Worm (Caenorhabditis elegans): ENCODE data around the gene dve-1.

Gene dve-1

ce11 chrX:402951-403350, 30.7 kb downstream of the dve-1 start:
- no peak for TF ChIP-seq ahr-1 (tag; optimal IDR thresholded peaks at IDR 0.05)
- TF ChIP-seq ceh-14 (tag; optimal IDR thresholded peaks at IDR 0.05), result no peak
- TF ChIP-seq hlh-8 (tag; optimal IDR thresholded peaks at IDR 0.05), result no peak
- TF ChIP-seq sdc-2 (tag; optimal IDR thresholded peaks at IDR 0.05), result peak; percentile 91
- TF ChIP-seq ceh-6 (GFP tag; optimal IDR thresholded peaks at IDR 0.05), result no peak

- TF ChIP-seq ceh-14 (tag; optimal IDR thresholded peaks at IDR 0.05), result no peak
- no peak for TF ChIP-seq pha-2 (tag; optimal IDR thresholded peaks at IDR 0.05)
- TF ChIP-seq dmd-4 (tag; optimal IDR thresholded peaks at IDR 0.05; ENCODE audit: borderline replicate concordance), result no peak
- no peak for TF ChIP-seq ceh-31 (tag; optimal IDR thresholded peaks at IDR 0.05)
- TF ChIP-seq ztf-16 (tag; optimal IDR thresholded peaks at IDR 0.05), result no peak
- no peak for TF ChIP-seq sox-2 (GFP tag; IDR thresholded peaks at IDR 0.05)
- no peak for TF ChIP-seq npax-4 (tag; optimal IDR thresholded peaks at IDR 0.05)
- TF ChIP-seq unc-3 (GFP tag; conservative IDR thresholded peaks at IDR 0.05), result no peak
- TF ChIP-seq unc-3 (tag; optimal IDR thresholded peaks at IDR 0.05), result no peak
- no peak for TF ChIP-seq ceh-48 (tag; optimal IDR thresholded peaks at IDR 0.05)
- no peak for TF ChIP-seq ceh-34 (tag; optimal IDR thresholded peaks at IDR 0.05)
- TF ChIP-seq lim-6 (tag; optimal IDR thresholded peaks at IDR 0.05), result no peak
- no peak for TF ChIP-seq madf-2 (tag; optimal IDR thresholded peaks at IDR 0.05)
- no peak for TF ChIP-seq fkh-6 (tag; optimal IDR thresholded peaks at IDR 0.05)
- TF ChIP-seq ceh-19 (GFP tag; optimal IDR thresholded peaks at IDR 0.05), result no peak
- no peak for TF ChIP-seq ceh-30 (tag; optimal IDR thresholded peaks at IDR 0.05)
- TF ChIP-seq K09A11.1 (tag; optimal IDR thresholded peaks at IDR 0.05; ENCODE audit: insufficient read depth), result no peak
- no peak for TF ChIP-seq hlh-8 (tag; optimal IDR thresholded peaks at IDR 0.05)
- no peak for TF ChIP-seq pax-1 (tag; optimal IDR thresholded peaks at IDR 0.05)
- TF ChIP-seq ceh-6 (GFP tag; optimal IDR thresholded peaks at IDR 0.05), result no peak
- TF ChIP-seq unc-86 (tag; optimal IDR thresholded peaks at IDR 0.05), result no peak
Measured at ce11 chrX:399535-399934, 34.1 kb downstream of the dve-1 start.

- no peak for TF ChIP-seq dmd-4 (tag; optimal IDR thresholded peaks at IDR 0.05; ENCODE audit: borderline replicate concordance)
- no peak for TF ChIP-seq fkh-10 (GFP tag; optimal IDR thresholded peaks at IDR 0.05)
- no peak for TF ChIP-seq pag-3 (tag; optimal IDR thresholded peaks at IDR 0.05; ENCODE audit: borderline replicate concordance)
- TF ChIP-seq K02D7.2 (tag; optimal IDR thresholded peaks at IDR 0.05), result no peak
- TF ChIP-seq hlh-6 (tag; optimal IDR thresholded peaks at IDR 0.05), result no peak
- no peak for TF ChIP-seq unc-86 (tag; optimal IDR thresholded peaks at IDR 0.05)
- no peak for TF ChIP-seq ceh-45 (GFP tag; IDR thresholded peaks at IDR 0.05)
- no peak for TF ChIP-seq ceh-6 (GFP tag; optimal IDR thresholded peaks at IDR 0.05)
- TF ChIP-seq ahr-1 (tag; optimal IDR thresholded peaks at IDR 0.05), result no peak
- no peak for TF ChIP-seq ceh-34 (tag; optimal IDR thresholded peaks at IDR 0.05)
- no peak for TF ChIP-seq Y22D7AL.16 (tag; optimal IDR thresholded peaks at IDR 0.05)
- no peak for TF ChIP-seq tbx-2 (tag; optimal IDR thresholded peaks at IDR 0.05)
- no peak for TF ChIP-seq nhr-11 (tag; optimal IDR thresholded peaks at IDR 0.05)
- TF ChIP-seq elt-4 (tag; optimal IDR thresholded peaks at IDR 0.05), result no peak
Measured at ce11 chrX:397259-397658, 36.4 kb downstream of the dve-1 start, which contains the start of gene R04A9.6. Gene R04A9.6, plus strand, starts transcription at chrX:397559.

- TF ChIP-seq unc-42 (tag; optimal IDR thresholded peaks at IDR 0.05) (no peak), ceh-30 (tag; optimal IDR thresholded peaks at IDR 0.05) (no peak)
Measured at ce11 chrX:394709-395108, 38.9 kb downstream of the dve-1 start, which contains the start of gene R04A9.7. Gene R04A9.7, minus strand, starts transcription at chrX:394892.

ce11 chrX:390469-390868, 43.1 kb downstream of the dve-1 start, which contains the start of gene R04A9.9:
Gene R04A9.9, minus strand, starts transcription at chrX:390569.
- TF ChIP-seq pha-2 (tag; optimal IDR thresholded peaks at IDR 0.05) (no peak), ets-4 (tag; optimal IDR thresholded peaks at IDR 0.05) (no peak), pqm-1 (tag; optimal IDR thresholded peaks at IDR 0.05) (no peak), rnt-1 (tag; optimal IDR thresholded peaks at IDR 0.05) (no peak), ahr-1 (tag; optimal IDR thresholded peaks at IDR 0.05) (no peak), syd-9 (tag; optimal IDR thresholded peaks at IDR 0.05) (no peak)
